Worm (Caenorhabditis elegans) whole organism, L3 larva: ENCODE data around the gene F02D8.9.
A peak's percentile ranks its signal among the peaks of the same experiment; 100 is the strongest.

Experiments
- R02D3.7 ChIP-seq: fragments of 150-350 bp; optimal IDR thresholded peaks from 2 replicates; lab custom pipeline; 2014; ENCODE audit warnings: missing biosample characterization, missing genetic modification characterization
- ZK546.5 ChIP-seq: sonication (generic microtip); optimal IDR thresholded peaks from 2 replicates; lab custom pipeline; 2017; ENCODE audit warnings: missing biosample characterization, missing genetic modification characterization
- ama-1 ChIP-seq: fragments of 150-350 bp; optimal IDR thresholded peaks from 2 replicates; lab custom pipeline; 2018
- ceh-16 ChIP-seq: sonication (generic microtip); optimal IDR thresholded peaks from 2 replicates; lab custom pipeline; 2017; ENCODE audit warnings: missing biosample characterization, missing genetic modification characterization
- ceh-28 ChIP-seq: fragments of 150-350 bp; optimal IDR thresholded peaks from 2 replicates; lab custom pipeline; 2014; ENCODE audit warnings: missing biosample characterization, missing genetic modification reagents, missing genetic modification characterization
- ceh-82 ChIP-seq: fragments of 150-350 bp; optimal IDR thresholded peaks from 2 replicates; lab custom pipeline; 2014; ENCODE audit warnings: missing biosample characterization, missing genetic modification characterization
- ceh-9 ChIP-seq: sonication (generic microtip); optimal IDR thresholded peaks from 2 replicates; lab custom pipeline; 2018; ENCODE audit warnings: missing biosample characterization, missing genetic modification characterization
- daf-12 ChIP-seq: fragments of 150-350 bp; optimal IDR thresholded peaks from 2 replicates; lab custom pipeline; 2014; ENCODE audit warnings: missing biosample characterization, missing genetic modification reagents, missing genetic modification characterization
- egl-5 ChIP-seq: fragments of 150-350 bp; optimal IDR thresholded peaks from 2 replicates; lab custom pipeline; 2017; ENCODE audit warnings: missing biosample characterization, missing genetic modification reagents, missing genetic modification characterization, inconsistent platforms
- elt-1 ChIP-seq: fragments of 150-350 bp; optimal IDR thresholded peaks from 2 replicates; lab custom pipeline; 2014; ENCODE audit warnings: missing biosample characterization, missing genetic modification characterization
- elt-2 ChIP-seq: sonication (generic microtip); optimal IDR thresholded peaks from 2 replicates; lab custom pipeline; 2016; ENCODE audit warnings: missing genetic modification reagents, mild to moderate bottlenecking, missing genetic modification characterization, missing compliant biosample characterization
- eor-1 ChIP-seq, 2 experiments: fragments of 150-350 bp; optimal IDR thresholded peaks; 2 replicates each; lab custom pipeline; 2014 to 2018; ENCODE audit warnings: missing biosample characterization in 2 of 2, missing genetic modification characterization in 2 of 2
- fkh-10 ChIP-seq: sonication (generic microtip); optimal IDR thresholded peaks from 2 replicates; lab custom pipeline; 2017; ENCODE audit warnings: missing biosample characterization, missing genetic modification reagents, missing genetic modification characterization
- fkh-2 ChIP-seq: fragments of 150-350 bp; optimal IDR thresholded peaks from 2 replicates; lab custom pipeline; 2014; ENCODE audit warnings: missing biosample characterization, missing genetic modification reagents, missing genetic modification characterization
- fos-1 ChIP-seq: fragments of 150-350 bp; optimal IDR thresholded peaks from 2 replicates; lab custom pipeline; 2014; ENCODE audit warnings: missing biosample characterization, missing genetic modification characterization
- hmg-11 ChIP-seq: sonication (generic microtip); optimal IDR thresholded peaks from 2 replicates; lab custom pipeline; 2016; ENCODE audit warnings: missing genetic modification characterization, missing compliant biosample characterization
- lin-39 ChIP-seq: fragments of 150-350 bp; optimal IDR thresholded peaks from 2 replicates; lab custom pipeline; 2018; ENCODE audit warnings: missing biosample characterization, missing genetic modification reagents, missing genetic modification characterization
- lsy-12 ChIP-seq: sonication (generic microtip); optimal IDR thresholded peaks from 2 replicates; lab custom pipeline; 2016; ENCODE audit warnings: mild to moderate bottlenecking, missing genetic modification characterization, missing compliant biosample characterization
- mdl-1 ChIP-seq: fragments of 150-350 bp; optimal IDR thresholded peaks from 2 replicates; lab custom pipeline; 2014; ENCODE audit warnings: missing biosample characterization, missing genetic modification characterization
- mml-1 ChIP-seq: fragments of 150-350 bp; sonication (generic microtip); optimal IDR thresholded peaks from 3 replicates; lab custom pipeline; 2014; ENCODE audit warnings: missing biosample characterization, missing genetic modification characterization
- nhr-12 ChIP-seq: fragments of 150-350 bp; optimal IDR thresholded peaks from 2 replicates; lab custom pipeline; 2014; ENCODE audit warnings: missing biosample characterization, missing genetic modification characterization
- nhr-25 ChIP-seq: sonication (generic microtip); optimal IDR thresholded peaks from 2 replicates; lab custom pipeline; 2017; ENCODE audit warnings: missing biosample characterization, missing genetic modification characterization
- nhr-67 ChIP-seq: fragments of 150-350 bp; optimal IDR thresholded peaks from 2 replicates; lab custom pipeline; 2014; ENCODE audit warnings: missing biosample characterization, missing genetic modification characterization
- nhr-76 ChIP-seq: fragments of 150-350 bp; sonication (generic microtip); optimal IDR thresholded peaks from 5 replicates; lab custom pipeline; 2014; ENCODE audit warnings: missing biosample characterization, missing genetic modification characterization
- pha-4 ChIP-seq: fragments of 150-350 bp; optimal IDR thresholded peaks from 2 replicates; lab custom pipeline; 2014; ENCODE audit warnings: missing biosample characterization, missing genetic modification reagents, missing genetic modification characterization
- pqm-1 ChIP-seq: fragments of 150-350 bp; optimal IDR thresholded peaks from 2 replicates; lab custom pipeline; 2017; ENCODE audit warnings: missing biosample characterization, missing genetic modification characterization, inconsistent platforms
- sea-2 ChIP-seq: fragments of 150-350 bp; sonication (generic microtip); optimal IDR thresholded peaks from 4 replicates; lab custom pipeline; 2014; ENCODE audit warnings: missing biosample characterization, missing genetic modification reagents, missing genetic modification characterization
- snpc-4 ChIP-seq: fragments of 150-350 bp; optimal IDR thresholded peaks from 2 replicates; lab custom pipeline; 2014; ENCODE audit warnings: missing biosample characterization, missing genetic modification characterization
- tbx-2 ChIP-seq: sonication (generic microtip); optimal IDR thresholded peaks from 2 replicates; lab custom pipeline; 2016; ENCODE audit warnings: mild to moderate bottlenecking, missing genetic modification characterization, missing compliant biosample characterization
- unc-62 ChIP-seq: fragments of 150-350 bp; sonication (generic microtip); optimal IDR thresholded peaks from 4 replicates; lab custom pipeline; 2014; ENCODE audit warnings: missing biosample characterization, missing genetic modification reagents, missing genetic modification characterization
- zag-1 ChIP-seq: fragments of 150-350 bp; optimal IDR thresholded peaks from 2 replicates; lab custom pipeline; 2014; ENCODE audit warnings: missing biosample characterization, missing genetic modification characterization
- ztf-4 ChIP-seq: fragments of 150-350 bp; optimal IDR thresholded peaks from 2 replicates; lab custom pipeline; 2014; ENCODE audit warnings: missing biosample characterization, missing genetic modification characterization

F02D8.9 gene

DNA sequence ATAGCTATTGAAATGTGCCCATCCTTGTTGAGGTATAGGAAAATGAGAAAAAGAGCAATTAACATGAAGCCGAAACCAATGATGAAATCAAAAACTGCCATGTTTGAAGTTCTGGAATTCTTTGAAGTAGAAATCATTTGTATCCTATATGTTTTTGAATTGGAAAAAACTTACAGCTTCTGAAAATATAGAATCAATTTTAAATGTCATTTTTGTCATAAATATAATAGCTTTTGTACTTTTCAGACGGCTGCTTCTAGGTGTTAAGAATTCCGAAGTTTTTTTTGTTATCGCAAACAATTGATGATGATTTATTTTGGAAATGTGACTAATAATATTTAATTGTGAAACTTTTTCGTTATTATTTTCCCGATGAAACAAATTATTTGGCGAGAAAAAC is 8.6 kb downstream of the F02D8.9 start, which contains the start of gene C30G7.4:
C30G7.4 (minus strand) TSS at position 101 of the 400 bp plus-strand sequence.
- TF ChIP-seq daf-12 (no peak), elt-1 (no peak), nhr-12 (tag; lab: Kevin White, UChicago) (no peak), nhr-67 (tag; lab: Kevin White, UChicago) (no peak), mml-1 (no peak), eor-1 (tag; optimal IDR thresholded peaks at IDR 0.05; lab: Kevin White, UChicago) (no peak), egl-5 (tag; lab: Kevin White, UChicago) (no peak), fkh-2 (tag; lab: Kevin White, UChicago) (no peak), pha-4 (tag; lab: Kevin White, UChicago) (no peak), ceh-16 (tag; lab: Kevin White, UChicago) (no peak), ceh-9 (no peak), snpc-4 (tag; lab: Kevin White, UChicago) (no peak), pqm-1 (tag; lab: Kevin White, UChicago) (no peak), R02D3.7 (tag; lab: Kevin White, UChicago) (no peak), unc-62 (GFP tag; lab: Kevin White, UChicago) (no peak), tbx-2 (no peak), nhr-76 (no peak), mdl-1 (tag; lab: Kevin White, UChicago) (no peak)
- TF ChIP-seq, all 47 proteins: peak for 0

- no peak for TF ChIP-seq fkh-10
- peak; percentile 65 for TF ChIP-seq ceh-28 (tag; lab: Kevin White, UChicago)
Measured at ce11 chrV:14945697-14946096, 9.9 kb downstream of the F02D8.9 start, which contains the start of gene C30G7.3. C30G7.3 (minus strand) TSS chrV:14945704.

DNA sequence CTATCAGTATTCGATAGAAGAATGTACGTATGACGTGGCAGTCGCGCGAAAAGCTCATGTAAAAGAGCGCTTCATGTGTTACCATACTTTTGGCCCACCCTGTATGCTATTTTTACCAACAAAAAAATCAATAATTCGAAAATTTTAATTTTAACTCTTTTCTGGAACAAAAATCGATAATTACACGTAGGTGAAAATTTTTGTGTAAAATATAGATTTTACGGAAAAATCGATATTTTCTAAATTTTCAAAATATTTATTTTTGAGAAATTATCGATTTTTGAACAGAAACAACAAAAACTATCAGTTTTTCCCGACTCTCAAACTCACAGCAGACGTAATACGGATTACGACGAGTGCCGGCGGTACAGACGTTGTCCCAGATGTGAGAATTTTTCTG is 10.5 kb downstream of the F02D8.9 start:
- TF ChIP-seq ceh-28 (tag; lab: Kevin White, UChicago) (peak; percentile 46), sea-2 (GFP tag; lab: Kevin White, UChicago) (no peak)

DNA sequence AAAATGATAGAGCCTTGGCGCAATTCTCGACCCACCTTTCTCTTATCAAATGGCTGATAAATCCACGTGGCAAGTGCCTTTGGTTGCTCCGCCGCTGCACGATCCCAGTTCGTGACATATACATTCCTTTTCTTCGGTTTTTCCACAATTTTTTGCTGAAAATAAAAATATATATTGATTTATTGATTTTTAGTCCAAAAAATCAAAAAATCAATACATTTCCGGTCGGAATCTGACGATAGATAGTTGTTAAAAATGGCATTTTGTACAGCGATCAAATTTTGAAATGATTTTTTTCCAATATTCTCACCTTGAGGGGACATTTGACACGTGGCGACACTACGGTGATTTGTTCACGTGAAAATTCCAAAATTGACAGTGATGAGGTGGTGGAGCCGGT is 11.8 kb downstream of the F02D8.9 start:
- TF ChIP-seq ceh-28 (tag; lab: Kevin White, UChicago) (peak; percentile 67), nhr-25 (tag; lab: Kevin White, UChicago) (no peak), nhr-12 (tag; lab: Kevin White, UChicago) (no peak), eor-1 (tag; optimal IDR thresholded peaks at IDR 0.05; lab: Kevin White, UChicago) (no peak), lsy-12 (tag; lab: Kevin White, UChicago) (no peak)

ce11 chrV:14942898-14943297 is 12.7 kb downstream of the F02D8.9 start:
- TF ChIP-seq ama-1 (lab: Kevin White, UChicago) = no peak
- TF ChIP-seq zag-1 (tag; lab: Kevin White, UChicago) = no peak
- no peak for TF ChIP-seq lsy-12 (tag; lab: Kevin White, UChicago)
- no peak for TF ChIP-seq lin-39 (tag; lab: Kevin White, UChicago)
- no peak for TF ChIP-seq elt-2 (tag; lab: Kevin White, UChicago)
- no peak for TF ChIP-seq ceh-82 (tag; lab: Kevin White, UChicago)
- no peak for TF ChIP-seq ceh-16 (tag; lab: Kevin White, UChicago)
- TF ChIP-seq hmg-11 (tag; lab: Kevin White, UChicago) = no peak
- no peak for TF ChIP-seq daf-12
- TF ChIP-seq, all 47 proteins: peak for 0

DNA sequence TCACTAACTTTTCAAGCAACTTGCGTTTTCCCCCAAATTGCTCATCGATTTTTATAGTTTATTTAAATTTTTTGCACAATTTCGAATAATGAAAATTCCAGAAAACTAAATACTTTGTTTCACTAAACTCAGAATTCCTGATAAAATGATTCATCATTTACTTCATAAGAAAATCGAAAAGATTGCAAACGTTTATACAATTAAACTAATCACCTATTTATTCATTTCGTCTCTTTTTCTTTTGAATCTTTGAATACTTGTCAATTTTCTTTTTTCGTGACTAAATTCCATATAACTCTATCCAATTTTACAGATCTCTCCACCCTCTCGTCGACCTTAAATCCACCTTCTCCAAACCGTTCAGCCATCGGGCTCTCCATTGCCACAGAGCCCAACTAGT is 19.0 kb downstream of the F02D8.9 start, which contains the start of gene C30G7.2:
C30G7.2 (plus strand) TSS at position 301 of the 400 bp plus-strand sequence.
- TF ChIP-seq eor-1 (tag; optimal IDR thresholded peaks at IDR 0.05; lab: Kevin White, UChicago) (no peak), ZK546.5 (tag; lab: Kevin White, UChicago) (no peak), fos-1 (tag; lab: Kevin White, UChicago) (no peak), snpc-4 (tag; lab: Kevin White, UChicago) (no peak), ztf-4 (tag; lab: Kevin White, UChicago) (no peak), sea-2 (GFP tag; lab: Kevin White, UChicago) (no peak), lsy-12 (tag; lab: Kevin White, UChicago) (no peak), mdl-1 (tag; lab: Kevin White, UChicago) (no peak), pha-4 (tag; lab: Kevin White, UChicago) (no peak)
